Worm (Caenorhabditis elegans) whole organism, midembryonic: ENCODE results near the gene Y57G11A.5.

Experiments used
- T22C8.4 ChIP-seq: fragments of 200-800 bp; sonication (Bioruptor generic); IDR thresholded peaks from 2 replicates; pipeline ENCODE4 v1.3.6; 2022; ENCODE audit warnings: missing genetic modification characterization, missing compliant biosample characterization
- flt-1 ChIP-seq: fragments of 200-800 bp; sonication (Bioruptor generic); IDR thresholded peaks from 2 replicates; pipeline ENCODE4 v1.3.6; 2022; ENCODE audit warnings: missing genetic modification characterization, missing compliant biosample characterization
- klf-2 ChIP-seq: fragments of 200-800 bp; sonication (Bioruptor generic); conservative IDR thresholded peaks from 2 replicates; pipeline ENCODE4 v1.3.6; 2022; ENCODE audit warnings: missing genetic modification reagents, missing genetic modification characterization, missing compliant biosample characterization
- med-1 ChIP-seq: sonication (generic microtip); optimal IDR thresholded peaks from 2 replicates; lab custom pipeline; 2017; ENCODE audit warnings: missing genetic modification characterization, mild to moderate bottlenecking, missing compliant biosample characterization, antibody characterized with exemption, missing genetic modification reagents; ENCODE audit not compliant: insufficient read depth
- ztf-23 ChIP-seq: fragments of 200-800 bp; sonication (Bioruptor generic); IDR thresholded peaks from 2 replicates; pipeline ENCODE4 v1.3.6; 2022; ENCODE audit warnings: missing genetic modification reagents, missing genetic modification characterization, missing compliant biosample characterization
- ztf-29 ChIP-seq: fragments of 200-800 bp; sonication (Bioruptor generic); IDR thresholded peaks from 2 replicates; pipeline ENCODE4 v1.3.6; 2022; ENCODE audit warnings: missing genetic modification reagents, missing genetic modification characterization, missing compliant biosample characterization

DNA sequence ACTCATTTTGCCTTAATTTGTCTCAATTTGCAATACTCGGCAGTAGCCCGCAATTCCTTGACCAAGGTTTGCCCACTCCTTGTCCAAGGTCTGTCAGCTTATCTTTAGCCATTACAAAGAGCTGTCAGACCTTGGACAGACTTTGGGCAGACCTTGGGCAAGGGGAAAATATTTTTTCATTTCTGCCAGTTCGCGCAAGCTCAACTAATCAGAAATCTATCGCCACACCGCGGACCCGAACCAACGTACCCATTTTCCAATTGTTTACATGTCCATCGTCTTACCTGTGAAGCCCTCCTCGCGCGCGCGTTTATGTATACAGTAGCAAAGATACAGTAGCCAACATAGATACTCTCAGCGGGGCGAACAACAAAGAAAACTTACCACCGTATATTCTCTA is 2.9 kb upstream of the Y57G11A.5 start:
- TF ChIP-seq med-1 (GFP tag; lab: Kevin White, UChicago) (no peak), T22C8.4 (GFP tag; lab: Robert Waterston, UW) (no peak), flt-1 (no peak), ztf-29 (GFP tag; lab: Robert Waterston, UW) (no peak), ztf-23 (GFP tag; lab: Robert Waterston, UW) (no peak), klf-2 (GFP tag; lab: Robert Waterston, UW) (no peak)
